Worm (Caenorhabditis elegans) whole organism, L2 larva: ENCODE data around the gene F21C10.6.

Experiments
- aly-2 ChIP-seq: fragments of 150-350 bp; optimal IDR thresholded peaks from 2 replicates; lab custom pipeline; 2014; ENCODE audit warnings: missing biosample characterization, missing genetic modification characterization
- blmp-1 ChIP-seq: sonication (generic microtip); optimal IDR thresholded peaks from 2 replicates; lab custom pipeline; 2017; ENCODE audit warnings: missing genetic modification characterization, mild to moderate bottlenecking, missing compliant biosample characterization, antibody characterized with exemption, moderate library complexity; ENCODE audit not compliant: insufficient read depth
- egl-27 ChIP-seq: sonication (generic microtip); optimal IDR thresholded peaks from 3 replicates; lab custom pipeline; 2017; ENCODE audit warnings: missing biosample characterization, missing genetic modification reagents, missing genetic modification characterization
- fos-1 ChIP-seq: fragments of 150-350 bp; optimal IDR thresholded peaks from 2 replicates; lab custom pipeline; 2014; ENCODE audit warnings: missing biosample characterization, missing genetic modification characterization
- nhr-23 ChIP-seq: fragments of 150-350 bp; optimal IDR thresholded peaks from 2 replicates; lab custom pipeline; 2014; ENCODE audit warnings: missing biosample characterization, missing genetic modification reagents, missing genetic modification characterization
- nhr-237 ChIP-seq: fragments of 150-350 bp; optimal IDR thresholded peaks from 2 replicates; lab custom pipeline; 2014; ENCODE audit warnings: missing biosample characterization, missing genetic modification characterization
- nhr-25 ChIP-seq: fragments of 150-350 bp; sonication (generic microtip); optimal IDR thresholded peaks from 3 replicates; lab custom pipeline; 2014; ENCODE audit warnings: missing biosample characterization, missing genetic modification characterization
- skn-1 ChIP-seq: sonication (generic microtip); optimal IDR thresholded peaks from 2 replicates; lab custom pipeline; 2017; ENCODE audit warnings: missing biosample characterization, missing genetic modification characterization
- unc-39 ChIP-seq: fragments of 150-350 bp; optimal IDR thresholded peaks from 2 replicates; lab custom pipeline; 2014; ENCODE audit warnings: missing biosample characterization, missing genetic modification characterization

- no peak for TF ChIP-seq nhr-23 (tag; lab: Kevin White, UChicago)
- TF ChIP-seq egl-27 (tag; lab: Kevin White, UChicago) = peak; percentile 24
- TF ChIP-seq blmp-1 (tag; lab: Kevin White, UChicago) = no peak
- no peak for TF ChIP-seq nhr-237 (tag; lab: Kevin White, UChicago)
- no peak for TF ChIP-seq aly-2 (tag; lab: Kevin White, UChicago)
- peak; percentile 76 for TF ChIP-seq fos-1 (tag; lab: Kevin White, UChicago)
- TF ChIP-seq unc-39 = no peak
- TF ChIP-seq skn-1 (tag; lab: Kevin White, UChicago) = no peak
- TF ChIP-seq nhr-25 (tag; lab: Kevin White, UChicago) = peak; percentile 63
These were observed 38.4 kb upstream of the F21C10.6 start for ce11 chrV:9085845-9086244.
